Worm (Caenorhabditis elegans) whole organism, early embryonic: ENCODE data around the gene mab-10.

Source experiments
- B0310.2 ChIP-seq: sonication (generic microtip); optimal IDR thresholded peaks from 2 replicates; lab custom pipeline; 2016; ENCODE audit warnings: mild to moderate bottlenecking, missing genetic modification characterization, missing compliant biosample characterization
- aly-1 ChIP-seq: sonication (generic microtip); optimal IDR thresholded peaks from 2 replicates; lab custom pipeline; 2016; ENCODE audit warnings: missing genetic modification characterization, missing compliant biosample characterization
- hmbx-1 ChIP-seq: sonication (generic microtip); optimal IDR thresholded peaks from 2 replicates; lab custom pipeline; 2016; ENCODE audit warnings: mild to moderate bottlenecking, missing genetic modification characterization, missing compliant biosample characterization
- pes-1 ChIP-seq: fragments of 200-800 bp; sonication (Bioruptor generic); IDR thresholded peaks from 2 replicates; pipeline ENCODE4 v1.3.6; 2022; ENCODE audit warnings: missing genetic modification reagents, missing genetic modification characterization, missing compliant biosample characterization
- sea-1 ChIP-seq: fragments of 200-800 bp; sonication (Bioruptor generic); conservative IDR thresholded peaks from 2 replicates; pipeline ENCODE4 v1.3.6; 2022; ENCODE audit warnings: missing genetic modification characterization, missing compliant biosample characterization
- tbx-11 ChIP-seq: fragments of 200-800 bp; sonication (Bioruptor generic); IDR thresholded peaks from 2 replicates; pipeline ENCODE4 v1.3.6; 2022; ENCODE audit warnings: missing genetic modification characterization, missing compliant biosample characterization

DNA sequence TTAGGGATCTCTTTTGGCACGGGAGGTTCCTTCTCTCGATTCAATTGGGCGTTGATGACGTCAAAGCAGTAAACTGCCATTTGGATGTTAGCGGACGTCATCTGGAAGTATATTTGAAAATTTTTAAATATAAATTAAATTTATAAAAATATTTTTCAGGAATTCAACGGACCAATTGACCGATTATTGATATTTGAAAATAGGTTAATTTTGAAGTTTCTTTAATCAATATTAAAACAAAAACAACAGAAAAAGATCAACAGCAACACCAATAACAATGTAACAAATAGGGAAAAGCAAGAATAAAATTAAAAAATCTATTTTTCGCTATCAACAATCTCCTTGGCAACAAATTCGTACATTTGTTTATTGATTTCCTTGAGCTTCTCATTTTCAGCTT is 11.3 kb downstream of the mab-10 start, which contains the start of gene R166.3:
- TF ChIP-seq hmbx-1 (tag; lab: Kevin White, UChicago) = no peak
- TF ChIP-seq B0310.2 = no peak
- no peak for TF ChIP-seq pes-1 (GFP tag; lab: Robert Waterston, UW)
- TF ChIP-seq tbx-11 (GFP tag; lab: Robert Waterston, UW) = no peak
- no peak for TF ChIP-seq aly-1 (tag; lab: Kevin White, UChicago)
- TF ChIP-seq sea-1 (GFP tag; lab: Robert Waterston, UW) = no peak
